Fruit fly (Drosophila melanogaster) whole organism, adult: ENCODE results near the gene CG2187.

Experiments
- CG11617 ChIP-seq: fragments of 200-800 bp; sonication (Bioruptor generic); optimal IDR thresholded peaks from 2 replicates; lab custom pipeline; 2017; ENCODE audit warnings: mild to moderate bottlenecking, missing biosample characterization, missing genetic modification reagents, missing genetic modification characterization
- CG12768 ChIP-seq: fragments of 200-800 bp; sonication (Bioruptor generic); optimal IDR thresholded peaks from 2 replicates; lab custom pipeline; 2017; ENCODE audit warnings: missing biosample characterization, missing genetic modification characterization, mild to moderate bottlenecking, moderate library complexity, missing genetic modification reagents
- CG5204 ChIP-seq: fragments of 200-800 bp; sonication (Bioruptor generic); optimal IDR thresholded peaks from 2 replicates; lab custom pipeline; 2016; ENCODE audit warnings: missing biosample characterization, missing genetic modification characterization
- Clk ChIP-seq: fragments of 200-800 bp; sonication (Bioruptor generic); optimal IDR thresholded peaks from 2 replicates; lab custom pipeline; 2017; ENCODE audit warnings: missing biosample characterization, missing genetic modification characterization
- Crg-1 ChIP-seq: fragments of 200-800 bp; sonication (Bioruptor generic); optimal IDR thresholded peaks from 2 replicates; lab custom pipeline; 2016; ENCODE audit warnings: missing biosample characterization, missing genetic modification characterization
- Hr96 ChIP-seq: fragments of 200-800 bp; sonication (Bioruptor generic); optimal IDR thresholded peaks from 2 replicates; lab custom pipeline; 2016; ENCODE audit warnings: missing biosample characterization, missing genetic modification characterization
- cic ChIP-seq: fragments of 200-800 bp; sonication (Bioruptor generic); optimal IDR thresholded peaks from 2 replicates; lab custom pipeline; 2017; ENCODE audit warnings: missing biosample characterization, mild to moderate bottlenecking, missing genetic modification characterization, moderate library complexity
- kay ChIP-seq: fragments of 200-800 bp; sonication (Bioruptor generic); peaks from one replicate; lab custom pipeline; 2016; ENCODE audit warnings: missing biosample characterization, missing genetic modification characterization, borderline replicate concordance
- ovo ChIP-seq: fragments of 200-800 bp; sonication (Bioruptor generic); optimal IDR thresholded peaks from 2 replicates; lab custom pipeline; 2016; ENCODE audit warnings: missing biosample characterization, missing genetic modification characterization
- pad ChIP-seq: fragments of 200-800 bp; sonication (Bioruptor generic); optimal IDR thresholded peaks from 3 replicates; lab custom pipeline; 2017; ENCODE audit warnings: missing biosample characterization, missing genetic modification characterization, mild to moderate bottlenecking, moderate library complexity, missing genetic modification reagents
- tj ChIP-seq: fragments of 200-800 bp; sonication (Bioruptor generic); optimal IDR thresholded peaks from 3 replicates; lab custom pipeline; 2017; ENCODE audit warnings: missing biosample characterization, mild to moderate bottlenecking, missing genetic modification characterization, moderate library complexity

DNA sequence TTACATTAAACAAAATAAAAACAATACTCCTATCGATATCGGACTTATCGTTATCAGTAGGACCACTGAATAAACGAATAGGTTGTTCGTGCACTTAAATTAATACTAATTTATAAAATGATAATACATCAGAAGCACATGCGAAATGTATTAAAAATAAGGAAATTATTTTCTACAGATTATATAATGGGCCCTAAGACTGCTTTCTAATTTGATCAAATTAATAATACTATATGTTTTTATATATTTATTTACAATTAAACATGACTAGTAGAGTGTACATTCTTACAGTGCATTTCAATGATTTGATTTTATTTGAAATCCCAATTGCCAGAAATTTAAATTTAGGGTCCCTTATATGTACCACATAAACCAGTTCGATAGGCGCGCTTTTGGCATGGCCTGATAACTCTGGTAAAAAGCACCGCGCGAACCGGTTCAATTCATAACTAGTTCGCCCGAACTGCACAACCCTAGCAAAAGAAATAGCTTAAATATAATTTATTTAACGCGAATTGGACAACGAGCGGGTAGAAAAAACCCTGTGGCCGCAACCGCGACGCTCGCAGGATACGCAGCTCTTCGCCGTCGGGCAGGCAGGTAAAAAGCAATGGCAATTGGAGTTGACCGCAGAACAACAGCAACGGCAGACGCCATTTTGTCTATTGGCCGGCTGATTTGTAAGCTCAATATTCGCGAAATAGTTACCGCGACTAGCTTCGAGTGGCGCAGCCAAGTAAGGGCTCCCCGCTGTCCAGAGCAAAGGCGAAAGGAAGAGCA lies 18.3 kb upstream of the CG2187 start, which contains the start of the genes CG2126 and faf:
- peak; percentile 29 for TF ChIP-seq cic
- TF ChIP-seq tj, result peak; percentile 47
- TF ChIP-seq Clk (GFP tag; lab: Kevin White, UChicago), result peak; percentile 54
- peak; percentile 50 for TF ChIP-seq pad (GFP tag; lab: Kevin White, UChicago)
- peak; percentile 66 for TF ChIP-seq Crg-1 (GFP tag; lab: Kevin White, UChicago)
- TF ChIP-seq ovo (GFP tag; lab: Kevin White, UChicago), result peak; percentile 48
- TF ChIP-seq CG5204, result no peak
- no peak for TF ChIP-seq Hr96 (GFP tag; lab: Kevin White, UChicago)
- TF ChIP-seq CG12768, result peak; percentile 64
- TF ChIP-seq CG11617, result peak; percentile 83
- no peak for TF ChIP-seq kay
